Worm (Caenorhabditis elegans) whole organism, L4 larva: ENCODE results near the gene F56D2.8.

Experiments used
- F26F4.8 ChIP-seq: fragments of 200-800 bp; sonication (Bioruptor generic); conservative IDR thresholded peaks from 2 replicates; pipeline ENCODE4 v1.3.6; 2022; ENCODE audit warnings: missing genetic modification characterization, missing compliant biosample characterization
- F44E2.7 ChIP-seq: fragments of 200-800 bp; sonication (Bioruptor generic); IDR thresholded peaks from 2 replicates; pipeline ENCODE4 v2.1.2; 2022; ENCODE audit warnings: missing genetic modification characterization, missing compliant biosample characterization
- R02D3.7 ChIP-seq: fragments of 150-350 bp; sonication (generic microtip); optimal IDR thresholded peaks from 3 replicates; lab custom pipeline; 2014; ENCODE audit warnings: missing biosample characterization, missing genetic modification characterization
- Y105C5A.15 ChIP-seq: fragments of 200-800 bp; sonication (Bioruptor generic); IDR thresholded peaks from 2 replicates; pipeline ENCODE4 v1.3.6; 2022; ENCODE audit warnings: missing genetic modification characterization, missing compliant biosample characterization
- Y48G9A.11 ChIP-seq: fragments of 200-800 bp; sonication (Bioruptor generic); IDR thresholded peaks from 2 replicates; pipeline ENCODE4 v1.3.6; 2022; ENCODE audit warnings: missing genetic modification reagents, missing genetic modification characterization, missing compliant biosample characterization
- aha-1 ChIP-seq: fragments of 150-350 bp; peaks from one replicate; lab custom pipeline; 2014; ENCODE audit warnings: missing biosample characterization, missing genetic modification characterization
- aly-2 ChIP-seq: sonication (generic microtip); optimal IDR thresholded peaks from 2 replicates; lab custom pipeline; 2018; ENCODE audit warnings: missing biosample characterization, missing genetic modification characterization
- ceh-44 ChIP-seq: fragments of 200-800 bp; sonication (Bioruptor generic); IDR thresholded peaks from 2 replicates; pipeline ENCODE4 v1.3.6; 2022; ENCODE audit warnings: missing genetic modification reagents, missing genetic modification characterization, missing compliant biosample characterization
- ces-1 ChIP-seq: fragments of 150-350 bp; sonication (generic microtip); optimal IDR thresholded peaks from 4 replicates; lab custom pipeline; 2014; ENCODE audit warnings: missing biosample characterization, missing genetic modification reagents, missing genetic modification characterization
- dmd-6 ChIP-seq: fragments of 200-800 bp; sonication (Bioruptor generic); IDR thresholded peaks from 2 replicates; pipeline ENCODE4 v1.3.6; 2022; ENCODE audit warnings: missing genetic modification reagents, missing genetic modification characterization, missing compliant biosample characterization
- duxl-1 ChIP-seq: sonication (generic microtip); optimal IDR thresholded peaks from 2 replicates; lab custom pipeline; 2016; ENCODE audit warnings: mild to moderate bottlenecking, missing genetic modification characterization, moderate library complexity, missing compliant biosample characterization; ENCODE audit not compliant: poor library complexity
- dve-1 ChIP-seq: sonication (generic microtip); optimal IDR thresholded peaks from 2 replicates; lab custom pipeline; 2017; ENCODE audit warnings: antibody characterized with exemption, mild to moderate bottlenecking, missing genetic modification characterization, missing compliant biosample characterization; ENCODE audit not compliant: insufficient read depth
- fkh-10 ChIP-seq: fragments of 150-350 bp; optimal IDR thresholded peaks from 2 replicates; lab custom pipeline; 2014; ENCODE audit warnings: missing biosample characterization, missing genetic modification reagents, missing genetic modification characterization
- gei-8 ChIP-seq: fragments of 200-800 bp; sonication (Bioruptor generic); optimal IDR thresholded peaks from 2 replicates; lab custom pipeline; 2018; ENCODE audit warnings: mild to moderate bottlenecking, missing genetic modification characterization, missing compliant biosample characterization
- hlh-11 ChIP-seq: fragments of 200-800 bp; sonication (Bioruptor generic); optimal IDR thresholded peaks from 2 replicates; lab custom pipeline; 2018; ENCODE audit warnings: mild to moderate bottlenecking, missing genetic modification characterization, missing compliant biosample characterization
- hlh-30 ChIP-seq: sonication (generic microtip); optimal IDR thresholded peaks from 2 replicates; lab custom pipeline; 2017; ENCODE audit warnings: antibody characterized with exemption, mild to moderate bottlenecking, missing genetic modification characterization, missing compliant biosample characterization; ENCODE audit not compliant: insufficient read depth
- lin-1 ChIP-seq: fragments of 200-800 bp; sonication (Bioruptor generic); IDR thresholded peaks from 2 replicates; pipeline ENCODE4 v1.3.6; 2022; ENCODE audit warnings: missing genetic modification reagents, missing genetic modification characterization, missing compliant biosample characterization
- lin-15B ChIP-seq: fragments of 150-350 bp; sonication (generic microtip); optimal IDR thresholded peaks from 3 replicates; lab custom pipeline; 2014; ENCODE audit warnings: missing biosample characterization, missing genetic modification characterization
- lin-29 ChIP-seq: fragments of 200-800 bp; sonication (Bioruptor generic); IDR thresholded peaks from 2 replicates; pipeline ENCODE4 v1.3.6; 2022; ENCODE audit warnings: missing genetic modification reagents, missing genetic modification characterization, missing compliant biosample characterization
- lin-38 ChIP-seq: fragments of 200-800 bp; sonication (Bioruptor generic); IDR thresholded peaks from 2 replicates; pipeline ENCODE4 v1.3.6; 2022; ENCODE audit warnings: missing genetic modification reagents, missing genetic modification characterization, missing compliant biosample characterization
- lin-39 ChIP-seq: fragments of 150-350 bp; optimal IDR thresholded peaks from 2 replicates; lab custom pipeline; 2014; ENCODE audit warnings: missing biosample characterization, missing genetic modification reagents, missing genetic modification characterization
- mdl-1 ChIP-seq, 2 experiments: fragments of 150-350 bp in 1 of 2; sonication (generic microtip) in 1 of 2; optimal IDR thresholded peaks; 2 replicates each; lab custom pipeline; 2014 to 2017; ENCODE audit warnings: missing biosample characterization in 2 of 2, missing genetic modification characterization in 2 of 2
- mes-2 ChIP-seq: sonication (generic microtip); optimal IDR thresholded peaks from 2 replicates; lab custom pipeline; 2016; ENCODE audit warnings: missing genotype, mild to moderate bottlenecking, missing genetic modification characterization, missing compliant biosample characterization; ENCODE audit not compliant: poor library complexity, severe bottlenecking
- mxl-2 ChIP-seq: fragments of 200-800 bp; sonication (Bioruptor generic); conservative IDR thresholded peaks from 2 replicates; pipeline ENCODE4 v1.3.6; 2022; ENCODE audit warnings: missing genetic modification reagents, missing genetic modification characterization, missing compliant biosample characterization
- nhr-28 ChIP-seq: fragments of 150-350 bp; optimal IDR thresholded peaks from 2 replicates; lab custom pipeline; 2014; ENCODE audit warnings: missing biosample characterization, missing genetic modification characterization
- nhr-48 ChIP-seq: sonication (generic microtip); optimal IDR thresholded peaks from 2 replicates; lab custom pipeline; 2016; ENCODE audit warnings: mild to moderate bottlenecking, missing genetic modification characterization, missing compliant biosample characterization
- nhr-76 ChIP-seq: fragments of 150-350 bp; optimal IDR thresholded peaks from 2 replicates; lab custom pipeline; 2014; ENCODE audit warnings: missing biosample characterization, missing genetic modification characterization
- pha-4 ChIP-seq, 2 experiments: fragments of 150-350 bp in 1 of 2; fragments of 200-800 bp in 1 of 2; sonication (Bioruptor generic) in 1 of 2; IDR thresholded peaks in 1 of 2; optimal IDR thresholded peaks in 1 of 2; 2 replicates each; pipeline versions ENCODE4 v1.3.6 to Lab custom; 2014 to 2022; ENCODE audit warnings: missing genetic modification characterization in 2 of 2, missing genetic modification reagents in 2 of 2, missing biosample characterization in 1 of 2, missing compliant biosample characterization in 1 of 2
- php-3 ChIP-seq: fragments of 200-800 bp; sonication (Bioruptor generic); IDR thresholded peaks from 2 replicates; pipeline ENCODE4 v1.3.6; 2022; ENCODE audit warnings: missing genetic modification reagents, missing genetic modification characterization, missing compliant biosample characterization
- rbr-2 ChIP-seq: sonication (generic microtip); optimal IDR thresholded peaks from 2 replicates; lab custom pipeline; 2016; ENCODE audit warnings: missing genotype, missing genetic modification characterization, missing compliant biosample characterization
- snpc-4 ChIP-seq: fragments of 150-350 bp; optimal IDR thresholded peaks from 2 replicates; lab custom pipeline; 2014; ENCODE audit warnings: missing biosample characterization, missing genetic modification characterization
- tag-97 ChIP-seq: fragments of 200-800 bp; sonication (Bioruptor generic); IDR thresholded peaks from 2 replicates; pipeline ENCODE4 v1.3.6; 2022; ENCODE audit warnings: missing genetic modification characterization, missing compliant biosample characterization
- tra-1 ChIP-seq: fragments of 200-800 bp; sonication (Bioruptor generic); IDR thresholded peaks from 2 replicates; pipeline ENCODE4 v1.3.6; 2022; ENCODE audit warnings: missing genetic modification reagents, missing genetic modification characterization, missing compliant biosample characterization
- unc-130 ChIP-seq: sonication (generic microtip); optimal IDR thresholded peaks from 2 replicates; lab custom pipeline; 2016; ENCODE audit warnings: missing genetic modification reagents, missing genetic modification characterization, missing compliant biosample characterization
- unc-62 ChIP-seq, 3 experiments: fragments of 150-350 bp in 1 of 3; sonication (generic microtip); optimal IDR thresholded peaks in 2 of 3; peaks in 1 of 3; 1 replicate in 1 of 3; 2 replicates in 2 of 3; lab custom pipeline; 2014 to 2017; ENCODE audit warnings: missing biosample characterization in 3 of 3, missing genetic modification characterization in 3 of 3, missing genetic modification reagents in 3 of 3, missing genotype in 1 of 3
- zfp-3 ChIP-seq: fragments of 200-800 bp; sonication (Bioruptor generic); conservative IDR thresholded peaks from 2 replicates; pipeline ENCODE4 v1.3.6; 2022; ENCODE audit warnings: missing genetic modification reagents, missing genetic modification characterization, missing compliant biosample characterization
- ztf-7 ChIP-seq: fragments of 150-350 bp; optimal IDR thresholded peaks from 2 replicates; lab custom pipeline; 2014; ENCODE audit warnings: missing biosample characterization, missing genetic modification characterization

Gene F56D2.8

DNA sequence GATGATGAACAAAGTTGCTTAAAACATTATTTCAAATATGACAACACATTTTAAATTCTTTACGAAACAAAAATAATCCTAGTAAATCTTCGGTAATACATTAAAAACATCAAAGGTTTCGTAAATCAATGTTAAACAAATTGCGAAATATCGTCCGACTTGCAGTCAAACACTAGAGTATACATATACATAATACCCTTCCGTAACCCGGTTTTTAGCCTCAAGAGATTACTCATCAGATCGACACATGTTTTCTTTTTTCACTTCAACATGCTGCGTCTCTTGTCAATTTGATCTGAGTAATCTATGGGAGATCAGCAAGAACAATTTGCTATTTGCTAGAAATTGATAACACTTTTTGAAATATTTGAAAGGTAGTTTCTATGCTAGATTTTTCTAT lies 36.4 kb downstream of the F56D2.8 start:
- TF ChIP-seq dve-1 (tag; lab: Kevin White, UChicago) (peak; percentile 38), mes-2 (tag; lab: Kevin White, UChicago) (peak; percentile 14), rbr-2 (tag; lab: Kevin White, UChicago) (no peak), nhr-48 (peak; percentile 19), mdl-1 (tag; optimal IDR thresholded peaks at IDR 0.05; lab: Kevin White, UChicago) (peak in 1 of 2 experiments; percentile 51), hlh-30 (tag; lab: Kevin White, UChicago) (peak; percentile 2), nhr-28 (tag; lab: Kevin White, UChicago) (peak; percentile 49), lin-15B (tag; lab: Kevin White, UChicago) (no peak), R02D3.7 (tag; lab: Kevin White, UChicago) (no peak)

DNA sequence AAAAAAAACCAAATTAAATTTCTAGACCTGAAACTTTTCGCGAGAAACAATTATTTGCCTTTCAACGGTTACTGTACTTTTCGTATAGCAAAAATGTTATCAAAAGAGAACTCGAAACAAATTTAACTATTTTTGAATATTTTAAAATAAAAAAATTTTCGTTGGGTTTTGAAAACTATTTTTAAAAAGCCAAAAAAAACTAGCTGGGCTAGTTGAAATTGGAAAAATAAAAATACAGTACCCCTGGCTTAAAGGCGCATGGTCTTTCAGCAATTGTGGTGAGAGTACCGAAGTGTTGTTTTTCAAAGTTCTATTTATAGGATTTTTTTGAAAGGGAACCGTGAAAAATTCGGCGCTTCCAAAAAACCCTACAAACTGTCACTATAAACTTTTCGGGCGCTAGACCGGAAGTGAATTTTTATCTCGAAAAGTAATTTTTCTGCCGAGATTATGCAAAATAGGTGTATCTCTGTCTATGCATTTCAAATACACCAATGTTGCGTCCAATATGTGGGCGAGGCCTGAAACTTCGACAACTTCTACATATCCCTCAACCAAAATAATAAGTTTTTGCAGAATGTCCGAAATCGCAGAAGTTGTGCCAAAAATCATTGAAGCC lies 38.8 kb downstream of the F56D2.8 start, which contains the start of gene D1044.1:
D1044.1 (plus strand) TSS at position 569 of the 619 bp plus-strand sequence.
- 0 out of 2 replicates have a peak, but pooled peaks have one; percentile 51 for TF ChIP-seq Y48G9A.11 (GFP tag; lab: Robert Waterston, UW)
- no peak for TF ChIP-seq php-3 (GFP tag; lab: Robert Waterston, UW)

DNA sequence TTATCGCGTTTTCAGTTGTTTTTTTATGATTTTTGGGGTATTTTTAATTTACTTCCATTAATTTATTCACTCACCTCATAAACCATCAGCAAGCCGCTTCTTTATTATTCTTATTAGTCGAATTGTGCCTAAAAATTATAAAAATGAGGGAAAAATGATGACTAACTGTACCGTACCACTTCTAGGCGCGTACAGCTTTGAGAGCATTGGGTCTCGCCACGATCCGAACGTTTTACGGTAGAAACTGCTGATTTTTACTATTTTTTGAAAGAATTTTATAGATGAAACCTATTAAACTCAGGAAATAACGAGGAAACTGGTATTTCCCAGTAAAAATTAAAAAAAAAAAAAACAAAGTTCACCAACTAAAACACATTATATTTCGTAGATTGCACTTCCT lies 39.6 kb downstream of the F56D2.8 start, which contains the start of gene D1044.6:
D1044.6 (minus strand) TSS at position 128 of the 400 bp plus-strand sequence.
- no peak for TF ChIP-seq snpc-4 (tag; lab: Kevin White, UChicago)
- TF ChIP-seq hlh-11 = no peak
- TF ChIP-seq tra-1 (GFP tag; lab: Robert Waterston, UW) = no peak
- TF ChIP-seq aha-1 = no peak
- TF ChIP-seq ces-1 = no peak
- TF ChIP-seq Y48G9A.11 (GFP tag; lab: Robert Waterston, UW) = no peak
- TF ChIP-seq mdl-1 (tag; optimal IDR thresholded peaks at IDR 0.05; lab: Kevin White, UChicago) = no peak
- no peak for TF ChIP-seq lin-29
- TF ChIP-seq dmd-6 (GFP tag; lab: Robert Waterston, UW) = no peak
- TF ChIP-seq ztf-7 = no peak
- TF ChIP-seq Y105C5A.15 (GFP tag; lab: Robert Waterston, UW) = no peak

DNA sequence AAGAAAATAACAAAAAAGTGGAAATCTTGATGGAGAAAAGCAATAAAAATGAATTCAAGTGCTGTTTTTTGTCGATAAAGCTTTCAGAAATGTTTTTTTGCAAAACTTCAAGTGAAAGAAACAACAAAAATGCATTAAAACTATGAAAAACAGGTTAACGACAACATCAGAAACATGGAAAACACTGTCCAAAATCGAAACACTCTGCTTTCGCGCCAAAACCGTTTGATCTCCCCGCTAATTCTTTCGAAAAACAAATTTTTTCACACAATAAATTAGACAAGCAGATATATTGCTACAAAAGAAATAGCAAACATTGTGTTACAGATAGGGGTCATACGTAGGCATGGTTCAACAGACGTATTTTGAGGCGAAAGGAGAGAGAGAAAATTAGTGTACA lies 40.9 kb downstream of the F56D2.8 start:
- TF ChIP-seq tag-97 (GFP tag; lab: Robert Waterston, UW) (no peak), unc-62 (GFP tag; optimal IDR thresholded peaks at IDR 0.05 in 1 of 2; lab: Kevin White, UChicago) (no peak), unc-62 (tag; optimal IDR thresholded peaks at IDR 0.05; lab: Kevin White, UChicago) (no peak), gei-8 (peak; percentile 32), aha-1 (peak; percentile 11), F44E2.7 (GFP tag; lab: Robert Waterston, UW) (no peak), fkh-10 (GFP tag; lab: Kevin White, UChicago) (no peak), pha-4 (GFP tag; IDR thresholded peaks at IDR 0.05; lab: Robert Waterston, UW) (no peak), pha-4 (tag; optimal IDR thresholded peaks at IDR 0.05; lab: Kevin White, UChicago) (no peak), lin-39 (tag; lab: Kevin White, UChicago) (no peak), aly-2 (tag; lab: Kevin White, UChicago) (no peak), F26F4.8 (GFP tag; lab: Robert Waterston, UW) (no peak), nhr-28 (tag; lab: Kevin White, UChicago) (no peak), nhr-76 (tag; lab: Kevin White, UChicago) (no peak), snpc-4 (tag; lab: Kevin White, UChicago) (no peak), lin-38 (no peak), zfp-3 (GFP tag; lab: Robert Waterston, UW) (no peak), ceh-44 (GFP tag; lab: Robert Waterston, UW) (no peak), mxl-2 (no peak), unc-130 (GFP tag; lab: Kevin White, UChicago) (no peak), Y48G9A.11 (GFP tag; lab: Robert Waterston, UW) (no peak), hlh-11 (peak; percentile 10), lin-1 (GFP tag; lab: Robert Waterston, UW) (no peak), duxl-1 (tag; lab: Kevin White, UChicago) (no peak)
